Worm (Caenorhabditis elegans): Measurements from ENCODE around the gene C39F7.5.

- TF ChIP-seq ceh-24 (tag; optimal IDR thresholded peaks at IDR 0.05) (no peak), dve-1 (tag; optimal IDR thresholded peaks at IDR 0.05) (no peak), npax-4 (tag; optimal IDR thresholded peaks at IDR 0.05) (no peak), ama-1 (optimal IDR thresholded peaks at IDR 0.05) (no peak), ahr-1 (tag; optimal IDR thresholded peaks at IDR 0.05) (no peak), hlh-8 (tag; optimal IDR thresholded peaks at IDR 0.05) (no peak), ceh-9 (tag; optimal IDR thresholded peaks at IDR 0.05) (no peak), ceh-48 (tag; optimal IDR thresholded peaks at IDR 0.05) (no peak), K02D7.2 (tag; optimal IDR thresholded peaks at IDR 0.05) (no peak), pag-3 (tag; optimal IDR thresholded peaks at IDR 0.05; ENCODE audit: borderline replicate concordance) (no peak), ceh-31 (tag; optimal IDR thresholded peaks at IDR 0.05) (no peak), unc-55 (GFP tag; optimal IDR thresholded peaks at IDR 0.05) (no peak), rnt-1 (tag; optimal IDR thresholded peaks at IDR 0.05) (no peak)
These were observed 32.0 kb upstream of the C39F7.5 start for ce11 chrV:1232574-1232973.

All from whole organism, late embryonic.